Fruit fly (Drosophila melanogaster): ENCODE data around the gene CG14275.

DNA sequence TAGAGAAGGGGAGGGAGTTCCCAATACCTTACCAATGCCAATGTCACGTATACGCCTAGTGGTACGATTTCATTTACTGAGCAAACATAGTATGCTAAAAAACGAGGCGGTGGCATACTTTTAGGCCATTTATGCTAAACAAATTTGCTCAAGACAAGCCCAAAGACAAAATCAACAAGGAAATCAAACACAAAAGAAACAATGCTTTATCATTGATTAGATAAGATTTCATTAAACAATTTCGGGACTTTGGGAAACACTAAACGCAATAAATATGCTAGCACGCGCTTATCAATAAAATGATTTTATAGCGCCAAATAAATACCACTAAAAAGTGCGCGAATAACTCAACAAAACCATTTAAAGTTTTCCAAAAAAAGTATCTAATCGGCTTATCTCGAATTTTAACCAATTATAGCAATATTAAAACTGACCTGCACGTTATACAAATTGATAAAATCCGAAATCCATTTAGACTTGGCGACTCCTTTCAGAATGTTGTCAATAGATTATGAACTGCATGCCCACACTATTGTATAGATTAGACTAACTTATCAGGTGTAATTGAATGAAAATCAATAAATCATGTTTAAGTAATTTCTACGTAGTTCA lies 23.4 kb downstream of the CG14275 start:
- TF ChIP-seq mam (GFP tag; optimal IDR thresholded peaks at IDR 0.05): no peak
- no peak for TF ChIP-seq Dfd (GFP tag; optimal IDR thresholded peaks at IDR 0.05)
- peak; percentile 16 for TF ChIP-seq Side (GFP tag; optimal IDR thresholded peaks at IDR 0.05)
- no peak for TF ChIP-seq Gug (GFP tag; IDR thresholded peaks at IDR 0.05)
- TF ChIP-seq CG11398 (GFP tag; optimal IDR thresholded peaks at IDR 0.05): no peak
- no peak for TF ChIP-seq CG14965 (GFP tag; optimal IDR thresholded peaks at IDR 0.05; ENCODE audit: borderline replicate concordance)
- TF ChIP-seq grn (GFP tag; optimal IDR thresholded peaks at IDR 0.05): peak; percentile 74
- no peak for TF ChIP-seq en (GFP tag; optimal IDR thresholded peaks at IDR 0.05)
- TF ChIP-seq trem (tag; optimal IDR thresholded peaks at IDR 0.05): no peak

All from whole organism, embryonic.